Worm (Caenorhabditis elegans) whole organism, L4 larva: ENCODE measurements around the gene gei-8.

Source experiments
- F10B5.3 ChIP-seq: sonication (generic microtip); optimal IDR thresholded peaks from 2 replicates; lab custom pipeline; 2016; ENCODE audit warnings: mild to moderate bottlenecking, missing genetic modification characterization, missing compliant biosample characterization
- F26F4.8 ChIP-seq: fragments of 200-800 bp; sonication (Bioruptor generic); conservative IDR thresholded peaks from 2 replicates; pipeline ENCODE4 v1.3.6; 2022; ENCODE audit warnings: missing genetic modification characterization, missing compliant biosample characterization
- F37D6.2 ChIP-seq: sonication (generic microtip); optimal IDR thresholded peaks from 2 replicates; lab custom pipeline; 2016; ENCODE audit warnings: mild to moderate bottlenecking, missing genetic modification characterization, missing compliant biosample characterization
- F44E2.7 ChIP-seq: fragments of 200-800 bp; sonication (Bioruptor generic); IDR thresholded peaks from 2 replicates; pipeline ENCODE4 v2.1.2; 2022; ENCODE audit warnings: missing genetic modification characterization, missing compliant biosample characterization
- R02D3.7 ChIP-seq: fragments of 150-350 bp; sonication (generic microtip); optimal IDR thresholded peaks from 3 replicates; lab custom pipeline; 2014; ENCODE audit warnings: missing biosample characterization, missing genetic modification characterization
- Y105C5A.15 ChIP-seq: fragments of 200-800 bp; sonication (Bioruptor generic); IDR thresholded peaks from 2 replicates; pipeline ENCODE4 v1.3.6; 2022; ENCODE audit warnings: missing genetic modification characterization, missing compliant biosample characterization
- Y48G9A.11 ChIP-seq: fragments of 200-800 bp; sonication (Bioruptor generic); IDR thresholded peaks from 2 replicates; pipeline ENCODE4 v1.3.6; 2022; ENCODE audit warnings: missing genetic modification reagents, missing genetic modification characterization, missing compliant biosample characterization
- aly-2 ChIP-seq: sonication (generic microtip); optimal IDR thresholded peaks from 2 replicates; lab custom pipeline; 2018; ENCODE audit warnings: missing biosample characterization, missing genetic modification characterization
- ama-1 ChIP-seq: fragments of 150-350 bp; optimal IDR thresholded peaks from 2 replicates; lab custom pipeline; 2014; ENCODE audit warnings: inconsistent platforms, mixed read lengths
- arid-1 ChIP-seq: fragments of 200-800 bp; sonication (Bioruptor generic); conservative IDR thresholded peaks from 2 replicates; pipeline ENCODE4 v1.3.6; 2022; ENCODE audit warnings: missing genetic modification reagents, missing genetic modification characterization, missing compliant biosample characterization
- ceh-20 ChIP-seq: fragments of 200-800 bp; sonication (Bioruptor generic); IDR thresholded peaks from 2 replicates; pipeline ENCODE4 v1.3.6; 2022; ENCODE audit warnings: missing genetic modification reagents, missing genetic modification characterization, missing compliant biosample characterization
- ceh-82 ChIP-seq: sonication (generic microtip); optimal IDR thresholded peaks from 2 replicates; lab custom pipeline; 2017; ENCODE audit warnings: missing biosample characterization, missing genetic modification characterization
- ctbp-1 ChIP-seq: fragments of 200-800 bp; sonication (Bioruptor generic); IDR thresholded peaks from 2 replicates; pipeline ENCODE4 v1.3.6; 2022; ENCODE audit warnings: missing genetic modification reagents, missing genetic modification characterization, missing compliant biosample characterization
- daf-12 ChIP-seq: fragments of 150-350 bp; optimal IDR thresholded peaks from 2 replicates; lab custom pipeline; 2014; ENCODE audit warnings: missing biosample characterization, missing genetic modification reagents, missing genetic modification characterization
- daf-8 ChIP-seq: fragments of 200-800 bp; sonication (Bioruptor generic); IDR thresholded peaks from 2 replicates; pipeline ENCODE4 v1.3.6; 2022; ENCODE audit warnings: missing genetic modification characterization, missing compliant biosample characterization
- duxl-1 ChIP-seq: sonication (generic microtip); optimal IDR thresholded peaks from 2 replicates; lab custom pipeline; 2016; ENCODE audit warnings: mild to moderate bottlenecking, missing genetic modification characterization, moderate library complexity, missing compliant biosample characterization; ENCODE audit not compliant: poor library complexity
- dve-1 ChIP-seq: sonication (generic microtip); optimal IDR thresholded peaks from 2 replicates; lab custom pipeline; 2017; ENCODE audit warnings: antibody characterized with exemption, mild to moderate bottlenecking, missing genetic modification characterization, missing compliant biosample characterization; ENCODE audit not compliant: insufficient read depth
- egl-43 ChIP-seq: fragments of 200-800 bp; sonication (Bioruptor generic); IDR thresholded peaks from 2 replicates; pipeline ENCODE4 v1.3.6; 2022; ENCODE audit warnings: missing genetic modification reagents, missing genetic modification characterization, missing compliant biosample characterization
- fos-1 ChIP-seq: fragments of 150-350 bp; optimal IDR thresholded peaks from 2 replicates; lab custom pipeline; 2014; ENCODE audit warnings: missing biosample characterization, missing genetic modification characterization
- hif-1 ChIP-seq, 2 experiments: sonication (generic microtip); optimal IDR thresholded peaks; 2 replicates each; lab custom pipeline; 2016 to 2017; ENCODE audit warnings: missing compliant biosample characterization in 2 of 2, missing genetic modification characterization in 2 of 2, missing genetic modification reagents in 2 of 2, missing genotype in 2 of 2, mild to moderate bottlenecking in 1 of 2
- hlh-30 ChIP-seq: sonication (generic microtip); optimal IDR thresholded peaks from 2 replicates; lab custom pipeline; 2017; ENCODE audit warnings: antibody characterized with exemption, mild to moderate bottlenecking, missing genetic modification characterization, missing compliant biosample characterization; ENCODE audit not compliant: insufficient read depth
- hmg-1.1 ChIP-seq: fragments of 200-800 bp; sonication (Bioruptor generic); IDR thresholded peaks from 2 replicates; pipeline ENCODE4 v1.3.6; 2022; ENCODE audit warnings: missing genetic modification reagents, missing genetic modification characterization, missing compliant biosample characterization
- lin-1 ChIP-seq: fragments of 200-800 bp; sonication (Bioruptor generic); IDR thresholded peaks from 2 replicates; pipeline ENCODE4 v1.3.6; 2022; ENCODE audit warnings: missing genetic modification reagents, missing genetic modification characterization, missing compliant biosample characterization
- lin-13 ChIP-seq: fragments of 150-350 bp; optimal IDR thresholded peaks from 2 replicates; lab custom pipeline; 2014; ENCODE audit warnings: missing biosample characterization, missing genetic modification reagents, missing genetic modification characterization
- lin-29 ChIP-seq: fragments of 200-800 bp; sonication (Bioruptor generic); IDR thresholded peaks from 2 replicates; pipeline ENCODE4 v1.3.6; 2022; ENCODE audit warnings: missing genetic modification reagents, missing genetic modification characterization, missing compliant biosample characterization
- lin-38 ChIP-seq: fragments of 200-800 bp; sonication (Bioruptor generic); IDR thresholded peaks from 2 replicates; pipeline ENCODE4 v1.3.6; 2022; ENCODE audit warnings: missing genetic modification reagents, missing genetic modification characterization, missing compliant biosample characterization
- lir-3 ChIP-seq: sonication (generic microtip); optimal IDR thresholded peaks from 2 replicates; lab custom pipeline; 2016; ENCODE audit warnings: mild to moderate bottlenecking, missing genetic modification characterization, missing compliant biosample characterization
- lsy-2 ChIP-seq, 2 experiments: fragments of 150-350 bp in 1 of 2; sonication (generic microtip) in 1 of 2; optimal IDR thresholded peaks; 2 replicates each; lab custom pipeline; 2014 to 2017; ENCODE audit warnings: missing biosample characterization in 2 of 2, missing genetic modification characterization in 2 of 2
- mxl-2 ChIP-seq: fragments of 200-800 bp; sonication (Bioruptor generic); conservative IDR thresholded peaks from 2 replicates; pipeline ENCODE4 v1.3.6; 2022; ENCODE audit warnings: missing genetic modification reagents, missing genetic modification characterization, missing compliant biosample characterization
- mxl-3 ChIP-seq: fragments of 200-800 bp; sonication (Bioruptor generic); optimal IDR thresholded peaks from 2 replicates; lab custom pipeline; 2018; ENCODE audit warnings: mild to moderate bottlenecking, missing genetic modification characterization, missing compliant biosample characterization
- nhr-237 ChIP-seq: sonication (generic microtip); optimal IDR thresholded peaks from 2 replicates; lab custom pipeline; 2017; ENCODE audit warnings: missing biosample characterization, missing genetic modification characterization
- nhr-25 ChIP-seq: sonication (generic microtip); optimal IDR thresholded peaks from 2 replicates; lab custom pipeline; 2017; ENCODE audit warnings: missing genetic modification characterization, mild to moderate bottlenecking, missing compliant biosample characterization, antibody characterized with exemption, moderate library complexity, borderline replicate concordance; ENCODE audit not compliant: insufficient read depth
- nhr-28 ChIP-seq: fragments of 150-350 bp; optimal IDR thresholded peaks from 2 replicates; lab custom pipeline; 2014; ENCODE audit warnings: missing biosample characterization, missing genetic modification characterization
- nhr-41 ChIP-seq: fragments of 200-800 bp; sonication (Bioruptor generic); IDR thresholded peaks from 2 replicates; pipeline ENCODE4 v1.3.6; 2022; ENCODE audit warnings: missing genetic modification reagents, missing genetic modification characterization, missing compliant biosample characterization
- nhr-42 ChIP-seq: fragments of 200-800 bp; sonication (Bioruptor generic); IDR thresholded peaks from 2 replicates; pipeline ENCODE4 v1.3.6; 2022; ENCODE audit warnings: missing genetic modification characterization, missing compliant biosample characterization
- nhr-48 ChIP-seq: sonication (generic microtip); optimal IDR thresholded peaks from 2 replicates; lab custom pipeline; 2016; ENCODE audit warnings: mild to moderate bottlenecking, missing genetic modification characterization, missing compliant biosample characterization
- nhr-77 ChIP-seq: fragments of 150-350 bp; optimal IDR thresholded peaks from 2 replicates; lab custom pipeline; 2014; ENCODE audit warnings: missing biosample characterization, missing genetic modification characterization
- php-3 ChIP-seq: fragments of 200-800 bp; sonication (Bioruptor generic); IDR thresholded peaks from 2 replicates; pipeline ENCODE4 v1.3.6; 2022; ENCODE audit warnings: missing genetic modification reagents, missing genetic modification characterization, missing compliant biosample characterization
- rbr-2 ChIP-seq: sonication (generic microtip); optimal IDR thresholded peaks from 2 replicates; lab custom pipeline; 2016; ENCODE audit warnings: missing genotype, missing genetic modification characterization, missing compliant biosample characterization
- saeg-2 ChIP-seq: fragments of 200-800 bp; sonication (Bioruptor generic); IDR thresholded peaks from 2 replicates; pipeline ENCODE4 v1.3.6; 2022; ENCODE audit warnings: missing genetic modification reagents, missing genetic modification characterization, missing compliant biosample characterization
- sdz-12 ChIP-seq: fragments of 200-800 bp; sonication (Bioruptor generic); optimal IDR thresholded peaks from 2 replicates; lab custom pipeline; 2018; ENCODE audit warnings: mild to moderate bottlenecking, missing genetic modification characterization, missing compliant biosample characterization
- snpc-1.2 ChIP-seq: fragments of 200-800 bp; sonication (Bioruptor generic); IDR thresholded peaks from 2 replicates; pipeline ENCODE4 v1.3.6; 2022; ENCODE audit warnings: missing genetic modification reagents, missing genetic modification characterization, missing compliant biosample characterization
- spr-1 ChIP-seq: sonication (generic microtip); optimal IDR thresholded peaks from 2 replicates; lab custom pipeline; 2016; ENCODE audit warnings: mild to moderate bottlenecking, missing genetic modification characterization, missing compliant biosample characterization
- unc-39 ChIP-seq: sonication (generic microtip); optimal IDR thresholded peaks from 2 replicates; lab custom pipeline; 2017; ENCODE audit warnings: missing biosample characterization, missing genetic modification characterization
- unc-62 ChIP-seq, 3 experiments: fragments of 150-350 bp in 1 of 3; sonication (generic microtip); optimal IDR thresholded peaks in 2 of 3; peaks in 1 of 3; 1 replicate in 1 of 3; 2 replicates in 2 of 3; lab custom pipeline; 2014 to 2017; ENCODE audit warnings: missing biosample characterization in 3 of 3, missing genetic modification characterization in 3 of 3, missing genetic modification reagents in 3 of 3, missing genotype in 1 of 3
- zag-1 ChIP-seq: fragments of 150-350 bp; optimal IDR thresholded peaks from 2 replicates; lab custom pipeline; 2014; ENCODE audit warnings: missing biosample characterization, missing genetic modification characterization
- zfp-2 ChIP-seq: sonication (generic microtip); optimal IDR thresholded peaks from 2 replicates; lab custom pipeline; 2016; ENCODE audit warnings: mild to moderate bottlenecking, missing genetic modification characterization, missing compliant biosample characterization
- zip-2 ChIP-seq: fragments of 150-350 bp; optimal IDR thresholded peaks from 2 replicates; lab custom pipeline; 2014; ENCODE audit warnings: missing biosample characterization, missing genetic modification characterization
- ztf-11 ChIP-seq: fragments of 150-350 bp; optimal IDR thresholded peaks from 2 replicates; lab custom pipeline; 2014; ENCODE audit warnings: missing biosample characterization, missing genetic modification characterization

Gene gei-8

DNA sequence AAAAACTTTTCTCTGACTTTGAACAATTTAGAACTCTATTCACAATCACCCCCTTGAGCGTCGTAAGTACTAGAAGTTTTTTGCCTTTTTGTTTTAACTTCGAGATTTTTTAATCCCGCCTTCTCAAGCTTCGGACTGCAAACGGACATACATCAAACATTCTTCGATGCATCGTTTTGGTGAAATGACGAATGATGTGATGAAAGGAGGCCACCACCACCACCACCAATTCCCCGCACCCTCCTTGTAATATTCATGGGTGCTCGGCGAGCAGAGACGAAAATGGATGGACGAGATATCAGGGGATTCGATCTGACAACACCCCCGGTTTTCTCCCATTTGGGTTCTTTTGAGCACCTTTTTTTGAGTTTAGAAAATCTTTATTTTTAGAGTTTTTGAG, 24.9 kb upstream of the gei-8 start:
- TF ChIP-seq ceh-20 (GFP tag; lab: Robert Waterston, UW): peak; percentile 54; the same call in 1 of the 2 replicates
- no peak for TF ChIP-seq zag-1
- peak in 1 of 2 experiments; percentile 61 for TF ChIP-seq unc-62 (GFP tag; optimal IDR thresholded peaks at IDR 0.05 in 1 of 2; lab: Kevin White, UChicago)
- TF ChIP-seq unc-62 (tag; optimal IDR thresholded peaks at IDR 0.05; lab: Kevin White, UChicago): no peak
- TF ChIP-seq dve-1 (tag; lab: Kevin White, UChicago): no peak
- TF ChIP-seq hmg-1.1 (GFP tag; lab: Robert Waterston, UW): 0 out of 2 replicates have a peak, but pooled peaks have one; percentile 14

DNA sequence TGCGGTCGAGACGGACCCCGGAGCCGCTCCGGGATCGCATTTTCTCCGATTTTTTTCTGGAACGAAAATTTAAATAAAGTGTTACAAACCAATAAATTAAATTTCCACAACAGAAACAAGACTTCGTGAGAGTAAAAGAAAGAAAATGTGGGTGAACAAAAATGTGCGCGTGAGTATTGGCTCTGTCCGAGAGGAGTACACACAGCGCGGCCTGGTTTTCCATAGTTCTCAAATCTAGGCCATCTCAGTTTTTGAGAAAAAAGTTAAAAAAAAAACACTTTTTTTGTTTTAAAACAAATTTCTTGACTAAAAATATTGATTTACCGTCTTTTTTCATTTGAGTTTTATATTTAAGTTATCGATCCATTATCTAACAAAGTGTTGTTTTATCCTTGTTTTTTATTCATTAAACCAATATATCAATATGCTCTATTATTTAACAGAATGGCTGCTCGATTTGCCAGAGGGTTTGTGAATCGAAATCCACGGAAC, 23.6 kb upstream of the gei-8 start, which contains the start of the genes C14B9.8 and mrpl-18:
Gene C14B9.8 (minus strand): TSS at position 56 of the 492 bp plus-strand sequence.
Gene mrpl-18 (plus strand): TSS at position 442 of the 492 bp plus-strand sequence.
- TF ChIP-seq fos-1 (tag; lab: Kevin White, UChicago) (no peak), zip-2 (tag; lab: Kevin White, UChicago) (no peak), nhr-28 (tag; lab: Kevin White, UChicago) (no peak), unc-39 (tag; lab: Kevin White, UChicago) (no peak), mxl-3 (GFP tag; lab: Kevin White, UChicago) (no peak), nhr-41 (no peak), hif-1 (tag; optimal IDR thresholded peaks at IDR 0.05; lab: Kevin White, UChicago) (peak in 1 of 2 experiments; percentile 88), nhr-42 (GFP tag; lab: Robert Waterston, UW) (no peak), ctbp-1 (GFP tag; lab: Robert Waterston, UW) (no peak), F44E2.7 (no peak), nhr-48 (tag; lab: Kevin White, UChicago) (no peak), lin-38 (GFP tag; lab: Robert Waterston, UW) (peak; percentile 61), daf-12 (tag; lab: Kevin White, UChicago) (no peak), F37D6.2 (tag; lab: Kevin White, UChicago) (peak; percentile 4), zfp-2 (tag; lab: Kevin White, UChicago) (no peak), unc-62 (GFP tag; optimal IDR thresholded peaks at IDR 0.05 in 1 of 2; lab: Kevin White, UChicago) (no peak), unc-62 (tag; optimal IDR thresholded peaks at IDR 0.05; lab: Kevin White, UChicago) (no peak), lsy-2 (tag; optimal IDR thresholded peaks at IDR 0.05; lab: Kevin White, UChicago) (peak in 1 of 2 experiments; percentile 86), mxl-2 (GFP tag; lab: Robert Waterston, UW) (no peak), saeg-2 (GFP tag; lab: Robert Waterston, UW) (no peak), snpc-1.2 (GFP tag; lab: Robert Waterston, UW) (no peak), hlh-30 (peak; percentile 76), Y105C5A.15 (GFP tag; lab: Robert Waterston, UW) (no peak), ceh-82 (tag; lab: Kevin White, UChicago) (no peak), lin-1 (GFP tag; lab: Robert Waterston, UW) (no peak), rbr-2 (tag; lab: Kevin White, UChicago) (no peak), lir-3 (no peak), Y48G9A.11 (GFP tag; lab: Robert Waterston, UW) (peak; percentile 76), lin-13 (GFP tag; lab: Kevin White, UChicago) (no peak), arid-1 (GFP tag; lab: Robert Waterston, UW) (no peak), F26F4.8 (GFP tag; lab: Robert Waterston, UW) (no peak), egl-43 (no peak), duxl-1 (no peak), F10B5.3 (tag; lab: Kevin White, UChicago) (no peak), php-3 (GFP tag; lab: Robert Waterston, UW) (no peak), ama-1 (lab: Kevin White, UChicago) (no peak), aly-2 (tag; lab: Kevin White, UChicago) (no peak), nhr-77 (tag; lab: Kevin White, UChicago) (no peak), lin-29 (GFP tag; lab: Robert Waterston, UW) (no peak), nhr-25 (tag; lab: Kevin White, UChicago) (no peak), R02D3.7 (no peak), spr-1 (tag; lab: Kevin White, UChicago) (no peak), ztf-11 (tag; lab: Kevin White, UChicago) (no peak), sdz-12 (GFP tag; lab: Kevin White, UChicago) (no peak), daf-8 (GFP tag; lab: Robert Waterston, UW) (no peak), nhr-237 (tag; lab: Kevin White, UChicago) (no peak)
